Worm (Caenorhabditis elegans): Measurements from ENCODE around the gene pho-8.
A peak's percentile ranks its signal among the peaks of the same experiment; 100 is the strongest.

ce11 chrV:11823978-11824377 lies 9.4 kb upstream of the pho-8 start:
- TF ChIP-seq him-1 (tag; optimal IDR thresholded peaks at IDR 0.05): no peak
- no peak for TF ChIP-seq dao-5 (tag; optimal IDR thresholded peaks at IDR 0.05)
- TF ChIP-seq W03F9.2 (tag; optimal IDR thresholded peaks at IDR 0.05): peak; percentile 35
